Fruit fly (Drosophila melanogaster) whole organism, pupa: ENCODE data around the gene Uck.

Experiments
- EcR ChIP-seq: fragments of 200-800 bp; sonication (Bioruptor generic); optimal IDR thresholded peaks from 3 replicates; lab custom pipeline; 2019; ENCODE audit warnings: missing biosample characterization, missing genetic modification characterization, mild to moderate bottlenecking, moderate library complexity, missing genetic modification reagents
- Ets98B ChIP-seq: fragments of 200-800 bp; sonication (Bioruptor generic); IDR thresholded peaks from 2 replicates; pipeline ENCODE4 v1.3.6; 2022; ENCODE audit warnings: missing biosample characterization, missing genetic modification characterization
- Pif1A ChIP-seq: fragments of 200-800 bp; sonication (Bioruptor generic); optimal IDR thresholded peaks from 3 replicates; lab custom pipeline; 2016; ENCODE audit warnings: missing biosample characterization, missing genetic modification characterization
- gl ChIP-seq: fragments of 200-800 bp; sonication (Bioruptor generic); optimal IDR thresholded peaks from 2 replicates; lab custom pipeline; 2018; ENCODE audit warnings: missing biosample characterization, mild to moderate bottlenecking, missing genetic modification characterization

dm6 chr3R:24260411-24260810, 29.6 kb upstream of the Uck start:
- TF ChIP-seq Ets98B (GFP tag; lab: Robert Waterston, UW), result no peak
- no peak for TF ChIP-seq EcR
- TF ChIP-seq Pif1A (GFP tag; lab: Kevin White, UChicago), result no peak
- TF ChIP-seq gl (tag; lab: Kevin White, UChicago), result no peak
